Fruit fly (Drosophila melanogaster) whole organism, embryonic: Measurements from ENCODE around the gene CG33483.

Source experiments
- Ada2b ChIP-seq: fragments of 200-800 bp; sonication (Bioruptor generic); IDR thresholded peaks from 2 replicates; pipeline ENCODE4 v1.3.6; 2022; ENCODE audit warnings: missing biosample characterization, missing genetic modification characterization
- Aef1 ChIP-seq: fragments of 200-800 bp; sonication (Bioruptor generic); IDR thresholded peaks from 3 replicates; pipeline ENCODE4 v1.3.6; 2022; ENCODE audit warnings: missing biosample characterization, missing genetic modification characterization
- BEAF-32 ChIP-seq: fragments of 200-800 bp; sonication (Bioruptor generic); optimal IDR thresholded peaks from 3 replicates; lab custom pipeline; 2017; ENCODE audit warnings: missing biosample characterization, missing genetic modification characterization, mild to moderate bottlenecking, moderate library complexity, missing genetic modification reagents
- Bteb2 ChIP-seq: fragments of 200-800 bp; sonication (Bioruptor generic); optimal IDR thresholded peaks from 2 replicates; lab custom pipeline; 2016; ENCODE audit warnings: missing biosample characterization, missing genetic modification characterization
- CG10462 ChIP-seq: fragments of 200-800 bp; sonication (Bioruptor generic); optimal IDR thresholded peaks from 2 replicates; lab custom pipeline; 2016; ENCODE audit warnings: missing biosample characterization, missing genetic modification characterization
- CG11695 ChIP-seq: fragments of 200-800 bp; sonication (Bioruptor generic); IDR thresholded peaks from 3 replicates; pipeline ENCODE4 v1.3.6; 2022; ENCODE audit warnings: missing biosample characterization, missing genetic modification characterization
- CG14710 ChIP-seq: fragments of 200-800 bp; sonication (Bioruptor generic); optimal IDR thresholded peaks from 3 replicates; lab custom pipeline; 2019; ENCODE audit warnings: missing biosample characterization, mild to moderate bottlenecking, missing genetic modification characterization, moderate library complexity
- CG14860 ChIP-seq: fragments of 200-800 bp; sonication (Bioruptor generic); IDR thresholded peaks from 3 replicates; pipeline ENCODE4 v1.3.6; 2022; ENCODE audit warnings: missing biosample characterization, missing genetic modification characterization; ENCODE audit not compliant: partially characterized antibody
- CG15073 ChIP-seq: fragments of 200-800 bp; sonication (Bioruptor generic); optimal IDR thresholded peaks from 2 replicates; lab custom pipeline; 2016; ENCODE audit warnings: missing biosample characterization, missing genetic modification characterization
- CG18764 ChIP-seq: fragments of 200-800 bp; sonication (Bioruptor generic); optimal IDR thresholded peaks from 3 replicates; lab custom pipeline; 2016; ENCODE audit warnings: missing biosample characterization, missing genetic modification characterization
- CG2678 ChIP-seq: fragments of 200-800 bp; sonication (Bioruptor generic); optimal IDR thresholded peaks from 3 replicates; lab custom pipeline; 2019; ENCODE audit warnings: missing biosample characterization, mild to moderate bottlenecking, missing genetic modification characterization, moderate library complexity
- CG2875 ChIP-seq: fragments of 200-800 bp; sonication (Bioruptor generic); optimal IDR thresholded peaks from 2 replicates; lab custom pipeline; 2017; ENCODE audit warnings: missing biosample characterization, mild to moderate bottlenecking, missing genetic modification characterization, missing genetic modification reagents
- CG3281 ChIP-seq: fragments of 200-800 bp; sonication (Bioruptor generic); optimal IDR thresholded peaks from 3 replicates; lab custom pipeline; 2017; ENCODE audit warnings: missing biosample characterization, mild to moderate bottlenecking, missing genetic modification characterization
- CG3407 ChIP-seq: fragments of 200-800 bp; sonication (Bioruptor generic); optimal IDR thresholded peaks from 2 replicates; lab custom pipeline; 2018; ENCODE audit warnings: missing biosample characterization, mild to moderate bottlenecking, missing genetic modification characterization
- CG4328 ChIP-seq: fragments of 200-800 bp; sonication (Bioruptor generic); optimal IDR thresholded peaks from 3 replicates; lab custom pipeline; 2017; ENCODE audit warnings: missing biosample characterization, missing genetic modification reagents, missing genetic modification characterization
- CG4617 ChIP-seq: fragments of 200-800 bp; sonication (Bioruptor generic); optimal IDR thresholded peaks from 3 replicates; lab custom pipeline; 2016; ENCODE audit warnings: missing biosample characterization, missing genetic modification characterization, borderline replicate concordance
- CG6791 ChIP-seq: fragments of 200-800 bp; sonication (Bioruptor generic); IDR thresholded peaks from 3 replicates; pipeline ENCODE4 v1.3.6; 2022; ENCODE audit warnings: missing biosample characterization, missing genetic modification characterization; ENCODE audit not compliant: partially characterized antibody
- CG8089 ChIP-seq: fragments of 200-800 bp; sonication (Bioruptor generic); optimal IDR thresholded peaks from 3 replicates; lab custom pipeline; 2016; ENCODE audit warnings: missing biosample characterization, missing genetic modification characterization
- CG8290 ChIP-seq, 3 experiments: fragments of 200-800 bp; sonication (Bioruptor generic); optimal IDR thresholded peaks; 2 replicates each; lab custom pipeline; 2016 to 2019; ENCODE audit warnings: missing biosample characterization in 3 of 3, missing genetic modification characterization in 3 of 3, mild to moderate bottlenecking in 2 of 3, moderate library complexity in 1 of 3
- CG9797 ChIP-seq: fragments of 200-800 bp; sonication (Bioruptor generic); optimal IDR thresholded peaks from 3 replicates; lab custom pipeline; 2018; ENCODE audit warnings: missing biosample characterization, mild to moderate bottlenecking, missing genetic modification characterization
- CG9876 ChIP-seq: fragments of 200-800 bp; sonication (Bioruptor generic); optimal IDR thresholded peaks from 2 replicates; lab custom pipeline; 2016; ENCODE audit warnings: missing biosample characterization, missing genetic modification characterization
- Camta ChIP-seq: fragments of 200-800 bp; sonication (Bioruptor generic); optimal IDR thresholded peaks from 2 replicates; lab custom pipeline; 2016; ENCODE audit warnings: missing biosample characterization, missing genetic modification characterization
- CoRest ChIP-seq: fragments of 200-800 bp; sonication (Bioruptor generic); optimal IDR thresholded peaks from 3 replicates; lab custom pipeline; 2018; ENCODE audit warnings: missing biosample characterization, mild to moderate bottlenecking, missing genetic modification characterization, moderate library complexity
- CrebB ChIP-seq: fragments of 200-800 bp; sonication (Bioruptor generic); optimal IDR thresholded peaks from 3 replicates; lab custom pipeline; 2018; ENCODE audit warnings: missing biosample characterization, mild to moderate bottlenecking, missing genetic modification characterization
- Dip3 ChIP-seq: fragments of 200-800 bp; sonication (Bioruptor generic); optimal IDR thresholded peaks from 3 replicates; lab custom pipeline; 2016; ENCODE audit warnings: missing biosample characterization, missing genetic modification characterization
- Dref ChIP-seq: fragments of 200-800 bp; sonication (Bioruptor generic); IDR thresholded peaks from 2 replicates; pipeline ENCODE4 v1.3.6; 2022; ENCODE audit warnings: missing biosample characterization, missing genetic modification characterization
- Ets65A ChIP-seq: fragments of 200-800 bp; sonication (Bioruptor generic); peaks from one replicate; lab custom pipeline; 2016; ENCODE audit warnings: missing biosample characterization, missing genetic modification characterization
- Fer2 ChIP-seq: fragments of 200-800 bp; sonication (Bioruptor generic); optimal IDR thresholded peaks from 2 replicates; lab custom pipeline; 2018; ENCODE audit warnings: missing biosample characterization, mild to moderate bottlenecking, missing genetic modification characterization, moderate library complexity
- Fer3 ChIP-seq: fragments of 200-800 bp; sonication (Bioruptor generic); optimal IDR thresholded peaks from 2 replicates; lab custom pipeline; 2018; ENCODE audit warnings: missing biosample characterization, mild to moderate bottlenecking, missing genetic modification characterization, moderate library complexity
- HmgZ ChIP-seq: fragments of 200-800 bp; sonication (Bioruptor generic); optimal IDR thresholded peaks from 2 replicates; lab custom pipeline; 2018; ENCODE audit warnings: missing biosample characterization, mild to moderate bottlenecking, missing genetic modification characterization
- Hsf ChIP-seq: fragments of 200-800 bp; sonication (Bioruptor generic); optimal IDR thresholded peaks from 3 replicates; lab custom pipeline; 2016; ENCODE audit warnings: missing biosample characterization, missing genetic modification characterization
- Mrtf ChIP-seq: fragments of 200-800 bp; sonication (Bioruptor generic); IDR thresholded peaks from 3 replicates; pipeline ENCODE4 v1.3.6; 2022; ENCODE audit warnings: missing biosample characterization, missing genetic modification characterization
- Myb ChIP-seq: fragments of 200-800 bp; sonication (Bioruptor generic); optimal IDR thresholded peaks from 2 replicates; lab custom pipeline; 2016; ENCODE audit warnings: missing biosample characterization, missing genetic modification characterization
- Optix ChIP-seq: fragments of 200-800 bp; sonication (Bioruptor generic); IDR thresholded peaks from 3 replicates; pipeline ENCODE4 v1.3.6; 2022; ENCODE audit warnings: missing biosample characterization, missing genetic modification characterization
- Ptx1 ChIP-seq: fragments of 200-800 bp; sonication (Bioruptor generic); IDR thresholded peaks from 2 replicates; pipeline ENCODE4 v1.3.6; 2022; ENCODE audit warnings: missing biosample characterization, missing genetic modification characterization
- abd-A ChIP-seq: fragments of 200-800 bp; sonication (Bioruptor generic); optimal IDR thresholded peaks from 3 replicates; lab custom pipeline; 2019; ENCODE audit warnings: missing biosample characterization, mild to moderate bottlenecking, missing genetic modification characterization, moderate library complexity
- crc ChIP-seq: fragments of 200-800 bp; sonication (Bioruptor generic); optimal IDR thresholded peaks from 2 replicates; lab custom pipeline; 2016; ENCODE audit warnings: missing biosample characterization, missing genetic modification characterization
- danr ChIP-seq: fragments of 200-800 bp; sonication (Bioruptor generic); IDR thresholded peaks from 2 replicates; pipeline ENCODE4 v1.3.6; 2022; ENCODE audit warnings: missing biosample characterization, missing genetic modification characterization
- dimm ChIP-seq: fragments of 200-800 bp; sonication (Bioruptor generic); IDR thresholded peaks from 2 replicates; pipeline ENCODE4 v1.3.6; 2022; ENCODE audit warnings: missing biosample characterization, missing genetic modification characterization
- dpn ChIP-seq, 2 experiments: fragments of 200-800 bp; sonication (Bioruptor generic); optimal IDR thresholded peaks; 3 replicates each; lab custom pipeline; 2016; ENCODE audit warnings: missing biosample characterization in 2 of 2, missing genetic modification characterization in 2 of 2
- fru ChIP-seq: fragments of >200 bp; optimal IDR thresholded peaks from 2 replicates; lab custom pipeline; 2017
- gcm2 ChIP-seq: fragments of 200-800 bp; sonication (Bioruptor generic); optimal IDR thresholded peaks from 2 replicates; lab custom pipeline; 2016; ENCODE audit warnings: missing biosample characterization, missing genetic modification characterization
- knrl ChIP-seq: fragments of 200-800 bp; sonication (Bioruptor generic); IDR thresholded peaks from 3 replicates; pipeline ENCODE4 v1.3.6; 2022; ENCODE audit warnings: missing biosample characterization, missing genetic modification characterization; ENCODE audit not compliant: partially characterized antibody
- lab ChIP-seq: fragments of 200-800 bp; sonication (Bioruptor generic); optimal IDR thresholded peaks from 3 replicates; lab custom pipeline; 2017; ENCODE audit warnings: missing biosample characterization, missing genetic modification characterization, mild to moderate bottlenecking, moderate library complexity, missing genetic modification reagents
- lbe ChIP-seq: fragments of 200-800 bp; sonication (Bioruptor generic); optimal IDR thresholded peaks from 2 replicates; lab custom pipeline; 2016; ENCODE audit warnings: missing biosample characterization, mild to moderate bottlenecking, missing genetic modification characterization
- pzg ChIP-seq: fragments of 200-800 bp; sonication (Bioruptor generic); optimal IDR thresholded peaks from 3 replicates; lab custom pipeline; 2018; ENCODE audit warnings: missing biosample characterization, mild to moderate bottlenecking, missing genetic modification characterization, moderate library complexity
- run ChIP-seq: fragments of 200-800 bp; sonication (Bioruptor generic); optimal IDR thresholded peaks from 3 replicates; lab custom pipeline; 2018; ENCODE audit warnings: missing biosample characterization, mild to moderate bottlenecking, missing genetic modification characterization
- sisA ChIP-seq: fragments of 200-800 bp; sonication (Bioruptor generic); IDR thresholded peaks from 2 replicates; pipeline ENCODE4 v1.3.6; 2022; ENCODE audit warnings: missing biosample characterization, missing genetic modification characterization
- slbo ChIP-seq: fragments of 200-800 bp; sonication (Bioruptor generic); IDR thresholded peaks from 2 replicates; pipeline ENCODE4 v1.3.6; 2022; ENCODE audit warnings: missing biosample characterization, missing genetic modification characterization
- so ChIP-seq: fragments of 200-800 bp; sonication (Bioruptor generic); IDR thresholded peaks from 3 replicates; pipeline ENCODE4 v1.3.6; 2022; ENCODE audit warnings: missing biosample characterization, missing genetic modification characterization
- z ChIP-seq: fragments of 200-800 bp; sonication (Bioruptor generic); IDR thresholded peaks from 3 replicates; pipeline ENCODE4 v1.3.6; 2022; ENCODE audit warnings: missing biosample characterization, missing genetic modification characterization
- zen2 ChIP-seq: fragments of 200-800 bp; sonication (Bioruptor generic); IDR thresholded peaks from 3 replicates; pipeline ENCODE4 v1.3.6; 2022; ENCODE audit warnings: missing biosample characterization, missing genetic modification characterization; ENCODE audit not compliant: partially characterized antibody

Gene CG33483

DNA sequence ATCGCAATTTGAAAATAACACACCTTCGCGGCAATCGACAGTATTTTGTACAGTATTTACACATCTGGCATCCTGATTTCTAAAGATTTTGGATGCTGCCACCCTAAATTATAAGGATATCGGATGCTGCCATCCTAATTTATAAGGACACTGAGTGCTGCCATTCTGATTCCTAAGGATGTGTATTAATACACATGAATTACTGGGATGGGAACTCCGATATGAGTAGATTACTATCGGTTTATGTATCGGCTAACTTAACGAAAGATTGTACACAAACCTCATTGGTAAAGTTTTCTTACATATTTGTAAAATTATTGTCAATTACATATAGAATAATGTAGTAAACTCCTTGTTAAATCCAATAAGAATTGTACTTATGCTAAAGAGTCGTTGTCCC is 44.4 kb upstream of the CG33483 start (continued):
- no peak for TF ChIP-seq CG14860
- no peak for TF ChIP-seq CrebB (tag; lab: Kevin White, UChicago)
- no peak for TF ChIP-seq zen2 (GFP tag; lab: Robert Waterston, UW)
- no peak for TF ChIP-seq sisA (GFP tag; lab: Robert Waterston, UW)
- TF ChIP-seq pzg (GFP tag; lab: Kevin White, UChicago) = peak; percentile 48
- TF ChIP-seq Dip3 (GFP tag; lab: Kevin White, UChicago) = no peak
- TF ChIP-seq CG3281 = no peak
- TF ChIP-seq CG4617 (GFP tag; lab: Kevin White, UChicago) = no peak
- TF ChIP-seq Aef1 = no peak
- TF ChIP-seq knrl = peak; percentile 49; the same call in 2 of the 3 replicates
- no peak for TF ChIP-seq Ada2b
- TF ChIP-seq CoRest (tag; lab: Kevin White, UChicago) = peak; percentile 4
- TF ChIP-seq Myb (GFP tag; lab: Kevin White, UChicago) = no peak
- no peak for TF ChIP-seq CG8089 (GFP tag; lab: Kevin White, UChicago)
- TF ChIP-seq slbo (GFP tag; lab: Robert Waterston, UW) = no peak
- no peak for TF ChIP-seq dpn (GFP tag; optimal IDR thresholded peaks at IDR 0.05; lab: Kevin White, UChicago)
- no peak for TF ChIP-seq CG2875 (GFP tag; lab: Kevin White, UChicago)
- no peak for TF ChIP-seq Hsf
- TF ChIP-seq abd-A (tag; lab: Kevin White, UChicago) = peak; percentile 14
- TF ChIP-seq Ets65A (GFP tag; lab: Kevin White, UChicago) = peak; percentile 61
- no peak for TF ChIP-seq Mrtf
- TF ChIP-seq crc (GFP tag; lab: Kevin White, UChicago) = no peak
- no peak for TF ChIP-seq lab (GFP tag; lab: Kevin White, UChicago)
- TF ChIP-seq run (tag; lab: Kevin White, UChicago) = no peak
- TF ChIP-seq CG11695 (GFP tag; lab: Robert Waterston, UW) = no peak
- 0 out of 2 replicates have a peak, but pooled peaks have one; percentile 25 for TF ChIP-seq Dref (GFP tag; lab: Robert Waterston, UW)
- TF ChIP-seq danr (GFP tag; lab: Robert Waterston, UW) = no peak
- no peak for TF ChIP-seq CG15073 (GFP tag; lab: Kevin White, UChicago)
- TF ChIP-seq BEAF-32 (GFP tag; lab: Kevin White, UChicago) = peak; percentile 27
- TF ChIP-seq CG2678 (tag; lab: Kevin White, UChicago) = no peak
- peak; percentile 53; the same call in 2 of the 3 replicates for TF ChIP-seq CG6791 (GFP tag; lab: Robert Waterston, UW)
- TF ChIP-seq Bteb2 (GFP tag; lab: Kevin White, UChicago) = no peak
- peak; percentile 54 for TF ChIP-seq CG14710
- TF ChIP-seq HmgZ (tag; lab: Kevin White, UChicago) = no peak
- TF ChIP-seq dimm = no peak
- no peak for TF ChIP-seq CG10462 (GFP tag; lab: Kevin White, UChicago)
- TF ChIP-seq Optix (GFP tag; lab: Robert Waterston, UW) = no peak
- TF ChIP-seq gcm2 = no peak
- TF ChIP-seq Fer3 = no peak
- TF ChIP-seq lbe (GFP tag; lab: Kevin White, UChicago) = no peak
- no peak for TF ChIP-seq fru (lab: Kevin White, UChicago)
- no peak for TF ChIP-seq CG9876
- no peak for TF ChIP-seq CG8290 (GFP tag; optimal IDR thresholded peaks at IDR 0.05; lab: Kevin White, UChicago)
- no peak for TF ChIP-seq CG8290 (tag; optimal IDR thresholded peaks at IDR 0.05; lab: Kevin White, UChicago)
- TF ChIP-seq z (GFP tag; lab: Robert Waterston, UW) = no peak
- no peak for TF ChIP-seq CG9797 (GFP tag; lab: Kevin White, UChicago)
- TF ChIP-seq so (GFP tag; lab: Robert Waterston, UW) = no peak
- TF ChIP-seq CG18764 (GFP tag; lab: Kevin White, UChicago) = no peak
- TF ChIP-seq CG3407 (GFP tag; lab: Kevin White, UChicago) = no peak
- TF ChIP-seq CG4328 (GFP tag; lab: Kevin White, UChicago) = no peak
- TF ChIP-seq Camta = no peak
- TF ChIP-seq Fer2 (tag; lab: Kevin White, UChicago) = no peak
- TF ChIP-seq Ptx1 = no peak
